Fruit fly (Drosophila melanogaster) whole organism, embryonic: ENCODE data around the gene Kaz-m1.

Source experiments
- Ada2b ChIP-seq: fragments of 200-800 bp; sonication (Bioruptor generic); IDR thresholded peaks from 2 replicates; pipeline ENCODE4 v1.3.6; 2022; ENCODE audit warnings: missing biosample characterization, missing genetic modification characterization
- Awh ChIP-seq: fragments of 200-800 bp; sonication (Bioruptor generic); IDR thresholded peaks from 2 replicates; pipeline ENCODE4, ENCODE4 v1.3.6; 2022; ENCODE audit warnings: missing biosample characterization, missing genetic modification characterization
- B-H1 ChIP-seq: fragments of 200-800 bp; sonication (Bioruptor generic); IDR thresholded peaks from 3 replicates; pipeline ENCODE4 v1.3.6; 2022; ENCODE audit warnings: missing biosample characterization, missing genetic modification characterization
- Bdp1 ChIP-seq: fragments of 200-800 bp; sonication (Bioruptor generic); optimal IDR thresholded peaks from 3 replicates; lab custom pipeline; 2016; ENCODE audit warnings: missing biosample characterization, missing genetic modification characterization
- CG10274 ChIP-seq: fragments of 200-800 bp; sonication (Bioruptor generic); optimal IDR thresholded peaks from 3 replicates; lab custom pipeline; 2017; ENCODE audit warnings: missing biosample characterization, mild to moderate bottlenecking, missing genetic modification characterization
- CG11085 ChIP-seq: fragments of 200-800 bp; sonication (Bioruptor generic); IDR thresholded peaks from 2 replicates; pipeline ENCODE4 v1.3.6; 2022; ENCODE audit warnings: missing biosample characterization, missing genetic modification characterization
- CG12155 ChIP-seq: fragments of 200-800 bp; sonication (Bioruptor generic); optimal IDR thresholded peaks from 3 replicates; lab custom pipeline; 2016; ENCODE audit warnings: missing biosample characterization, missing genetic modification characterization
- CG12942 ChIP-seq: fragments of 200-800 bp; sonication (Bioruptor generic); optimal IDR thresholded peaks from 3 replicates; lab custom pipeline; 2016; ENCODE audit warnings: missing biosample characterization, missing genetic modification characterization
- CG1602 ChIP-seq: fragments of 200-800 bp; sonication (Bioruptor generic); optimal IDR thresholded peaks from 3 replicates; lab custom pipeline; 2016; ENCODE audit warnings: missing biosample characterization, missing genetic modification characterization
- CG18011 ChIP-seq: fragments of 200-800 bp; sonication (Bioruptor generic); optimal IDR thresholded peaks from 2 replicates; lab custom pipeline; 2017; ENCODE audit warnings: missing biosample characterization, missing genetic modification characterization, mild to moderate bottlenecking, moderate library complexity, missing genotype
- CG34376 ChIP-seq: fragments of 200-800 bp; sonication (Bioruptor generic); optimal IDR thresholded peaks from 2 replicates; lab custom pipeline; 2018; ENCODE audit warnings: missing biosample characterization, mild to moderate bottlenecking, missing genetic modification characterization
- CG3995 ChIP-seq: fragments of 200-800 bp; sonication (Bioruptor generic); optimal IDR thresholded peaks from 3 replicates; lab custom pipeline; 2016; ENCODE audit warnings: missing biosample characterization, missing genetic modification characterization
- CG4360 ChIP-seq: fragments of 200-800 bp; sonication (Bioruptor generic); IDR thresholded peaks from 2 replicates; pipeline ENCODE4 v1.3.6; 2022; ENCODE audit warnings: missing biosample characterization, missing genetic modification characterization
- CG4404 ChIP-seq: fragments of 200-800 bp; sonication (Bioruptor generic); IDR thresholded peaks from 2 replicates; pipeline ENCODE4 v1.3.6; 2022; ENCODE audit warnings: missing biosample characterization, missing genetic modification characterization
- CG6254 ChIP-seq: fragments of 200-800 bp; sonication (Bioruptor generic); optimal IDR thresholded peaks from 3 replicates; lab custom pipeline; 2017; ENCODE audit warnings: mild to moderate bottlenecking, missing biosample characterization, missing genetic modification reagents, missing genetic modification characterization
- CG8281 ChIP-seq: fragments of 200-800 bp; sonication (Bioruptor generic); optimal IDR thresholded peaks from 2 replicates; lab custom pipeline; 2018; ENCODE audit warnings: missing biosample characterization, mild to moderate bottlenecking, missing genetic modification characterization, moderate library complexity
- CG8359 ChIP-seq: fragments of 200-800 bp; sonication (Bioruptor generic); optimal IDR thresholded peaks from 2 replicates; lab custom pipeline; 2017; ENCODE audit warnings: missing biosample characterization, mild to moderate bottlenecking, missing genetic modification characterization, borderline replicate concordance
- CG8388 ChIP-seq: fragments of 200-800 bp; sonication (Bioruptor generic); optimal IDR thresholded peaks from 2 replicates; lab custom pipeline; 2019; ENCODE audit warnings: missing biosample characterization, mild to moderate bottlenecking, missing genetic modification characterization, moderate library complexity
- CG9437 ChIP-seq: fragments of 200-800 bp; sonication (Bioruptor generic); optimal IDR thresholded peaks from 2 replicates; lab custom pipeline; 2018; ENCODE audit warnings: missing biosample characterization, mild to moderate bottlenecking, missing genetic modification characterization
- CTCF ChIP-seq: fragments of 200-800 bp; sonication (Bioruptor generic); optimal IDR thresholded peaks from 2 replicates; lab custom pipeline; 2017; ENCODE audit warnings: missing biosample characterization, mild to moderate bottlenecking, missing genetic modification characterization, moderate library complexity
- Chrac-16 ChIP-seq: fragments of 200-800 bp; sonication (Bioruptor generic); optimal IDR thresholded peaks from 3 replicates; lab custom pipeline; 2016; ENCODE audit warnings: missing biosample characterization, missing genetic modification characterization
- D ChIP-seq, 2 experiments: fragments of 200-800 bp in 1 of 2; fragments of >200 bp in 1 of 2; sonication (Bioruptor generic) in 1 of 2; optimal IDR thresholded peaks; 2 replicates in 1 of 2; 3 replicates in 1 of 2; lab custom pipeline; 2017; ENCODE audit warnings: mild to moderate bottlenecking in 1 of 2, missing biosample characterization in 1 of 2, missing genetic modification characterization in 1 of 2, missing genetic modification reagents in 1 of 2
- D19B ChIP-seq: fragments of 200-800 bp; sonication (Bioruptor generic); optimal IDR thresholded peaks from 2 replicates; lab custom pipeline; 2017; ENCODE audit warnings: missing biosample characterization, mild to moderate bottlenecking, missing genetic modification characterization
- HLH54F ChIP-seq: fragments of 200-800 bp; sonication (Bioruptor generic); optimal IDR thresholded peaks from 3 replicates; lab custom pipeline; 2016; ENCODE audit warnings: missing biosample characterization, missing genetic modification characterization
- Jarid2 ChIP-seq: fragments of 200-800 bp; sonication (Bioruptor generic); optimal IDR thresholded peaks from 3 replicates; lab custom pipeline; 2017; ENCODE audit warnings: mild to moderate bottlenecking, missing biosample characterization, missing genetic modification reagents, missing genetic modification characterization
- Kr ChIP-seq: fragments of 200-800 bp; sonication (Bioruptor generic); optimal IDR thresholded peaks from 2 replicates; lab custom pipeline; 2017; ENCODE audit warnings: missing biosample characterization, mild to moderate bottlenecking, missing genetic modification characterization
- Neu2 ChIP-seq: fragments of 200-800 bp; sonication (Bioruptor generic); optimal IDR thresholded peaks from 3 replicates; lab custom pipeline; 2016; ENCODE audit warnings: missing biosample characterization, missing genetic modification characterization, borderline replicate concordance
- Opbp ChIP-seq: fragments of 200-800 bp; sonication (Bioruptor generic); IDR thresholded peaks from 3 replicates; pipeline ENCODE4 v1.3.6; 2022; ENCODE audit warnings: missing biosample characterization, missing genetic modification characterization; ENCODE audit not compliant: partially characterized antibody
- Pdp1 ChIP-seq, 2 experiments: fragments of 200-800 bp; sonication (Bioruptor generic); optimal IDR thresholded peaks; 3 replicates each; lab custom pipeline; 2016; ENCODE audit warnings: missing biosample characterization in 2 of 2, missing genetic modification characterization in 2 of 2, mild to moderate bottlenecking in 1 of 2, moderate library complexity in 1 of 2
- Ravus ChIP-seq: fragments of 200-800 bp; sonication (Bioruptor generic); IDR thresholded peaks from 2 replicates; pipeline ENCODE4 v1.3.6; 2022; ENCODE audit warnings: missing biosample characterization, missing genetic modification characterization
- Side ChIP-seq: fragments of 200-800 bp; sonication (Bioruptor generic); optimal IDR thresholded peaks from 2 replicates; lab custom pipeline; 2016; ENCODE audit warnings: missing biosample characterization, missing genetic modification characterization
- YL-1 ChIP-seq: fragments of 200-800 bp; sonication (Bioruptor generic); optimal IDR thresholded peaks from 3 replicates; lab custom pipeline; 2017; ENCODE audit warnings: missing biosample characterization, mild to moderate bottlenecking, missing genetic modification characterization
- az2 ChIP-seq: fragments of 200-800 bp; sonication (Bioruptor generic); optimal IDR thresholded peaks from 3 replicates; lab custom pipeline; 2016; ENCODE audit warnings: missing biosample characterization, missing genetic modification characterization
- bigmax ChIP-seq: fragments of 200-800 bp; sonication (Bioruptor generic); optimal IDR thresholded peaks from 2 replicates; lab custom pipeline; 2018; ENCODE audit warnings: missing biosample characterization, mild to moderate bottlenecking, missing genetic modification characterization
- cg ChIP-seq: fragments of 200-800 bp; sonication (Bioruptor generic); optimal IDR thresholded peaks from 3 replicates; lab custom pipeline; 2019; ENCODE audit warnings: missing biosample characterization, mild to moderate bottlenecking, missing genetic modification characterization, moderate library complexity
- dimm ChIP-seq: fragments of 200-800 bp; sonication (Bioruptor generic); IDR thresholded peaks from 2 replicates; pipeline ENCODE4 v1.3.6; 2022; ENCODE audit warnings: missing biosample characterization, missing genetic modification characterization
- ems ChIP-seq: fragments of 200-800 bp; sonication (Bioruptor generic); optimal IDR thresholded peaks from 3 replicates; lab custom pipeline; 2016; ENCODE audit warnings: missing biosample characterization, missing genetic modification characterization
- en ChIP-seq: fragments of 200-800 bp; sonication (Bioruptor generic); optimal IDR thresholded peaks from 2 replicates; lab custom pipeline; 2016; ENCODE audit warnings: missing biosample characterization, missing genetic modification characterization
- hb ChIP-seq: fragments of 200-800 bp; sonication (Bioruptor generic); IDR thresholded peaks from 3 replicates; pipeline ENCODE4 v1.3.6; 2022; ENCODE audit warnings: missing biosample characterization, missing genetic modification characterization; ENCODE audit not compliant: partially characterized antibody
- insv ChIP-seq, 2 experiments: fragments of 200-800 bp; sonication (Bioruptor generic); optimal IDR thresholded peaks; 3 replicates each; lab custom pipeline; 2016 to 2018; ENCODE audit warnings: missing biosample characterization in 2 of 2, missing genetic modification characterization in 2 of 2
- jumu ChIP-seq: fragments of 200-800 bp; sonication (Bioruptor generic); optimal IDR thresholded peaks from 3 replicates; lab custom pipeline; 2016; ENCODE audit warnings: missing biosample characterization, missing genetic modification characterization
- ken ChIP-seq: fragments of 200-800 bp; sonication (Bioruptor generic); IDR thresholded peaks from 3 replicates; pipeline ENCODE4 v1.3.6; 2022; ENCODE audit warnings: missing biosample characterization, missing genetic modification characterization
- lab ChIP-seq: fragments of 200-800 bp; sonication (Bioruptor generic); optimal IDR thresholded peaks from 3 replicates; lab custom pipeline; 2017; ENCODE audit warnings: missing biosample characterization, missing genetic modification characterization, mild to moderate bottlenecking, moderate library complexity, missing genetic modification reagents
- peb ChIP-seq: fragments of 200-800 bp; sonication (Bioruptor generic); IDR thresholded peaks from 2 replicates; pipeline ENCODE4 v1.3.6; 2022; ENCODE audit warnings: missing biosample characterization, missing genetic modification characterization
- prd ChIP-seq, 3 experiments: fragments of >200 bp in 2 of 3; fragments of 200-800 bp in 1 of 3; sonication (Bioruptor generic) in 1 of 3; optimal IDR thresholded peaks in 2 of 3; IDR thresholded peaks in 1 of 3; 2 replicates in 2 of 3; 3 replicates in 1 of 3; pipeline versions ENCODE4 v1.3.6 to Lab custom; 2017 to 2022; ENCODE audit warnings: missing biosample characterization in 1 of 3, missing genetic modification characterization in 1 of 3
- sd ChIP-seq: fragments of 200-800 bp; sonication (Bioruptor generic); optimal IDR thresholded peaks from 3 replicates; lab custom pipeline; 2018; ENCODE audit warnings: missing biosample characterization, mild to moderate bottlenecking, missing genetic modification characterization, moderate library complexity
- usp ChIP-seq: fragments of >200 bp; optimal IDR thresholded peaks from 2 replicates; lab custom pipeline; 2017; ENCODE audit warnings: missing biosample characterization, missing genetic modification characterization
- wdn ChIP-seq: fragments of 200-800 bp; sonication (Bioruptor generic); IDR thresholded peaks from 2 replicates; pipeline ENCODE4 v1.3.6; 2022; ENCODE audit warnings: missing biosample characterization, missing genetic modification characterization
- zf30C ChIP-seq: fragments of 200-800 bp; sonication (Bioruptor generic); optimal IDR thresholded peaks from 3 replicates; lab custom pipeline; 2018; ENCODE audit warnings: missing biosample characterization, mild to moderate bottlenecking, missing genetic modification characterization

Gene Kaz-m1

dm6 chr3R:26012801-26013663 lies 1.5 kb upstream of the Kaz-m1 start (continued):
- TF ChIP-seq CG9437 (GFP tag; lab: Kevin White, UChicago) (peak; percentile 34), Side (GFP tag; lab: Kevin White, UChicago) (no peak), dimm (GFP tag; lab: Robert Waterston, UW) (no peak), CG34376 (GFP tag; lab: Kevin White, UChicago) (no peak), Awh (GFP tag; lab: Robert Waterston, UW) (0 out of 2 replicates have a peak, but pooled peaks have one; percentile 17), CG1602 (no peak), cg (GFP tag; lab: Kevin White, UChicago) (no peak), lab (GFP tag; lab: Kevin White, UChicago) (no peak), peb (GFP tag; lab: Robert Waterston, UW) (peak; percentile 59; the same call in 1 of the 2 replicates), insv (GFP tag; optimal IDR thresholded peaks at IDR 0.05; lab: Kevin White, UChicago) (no peak), YL-1 (GFP tag; lab: Kevin White, UChicago) (no peak), D (optimal IDR thresholded peaks at IDR 0.05; lab: Kevin White, UChicago) (no peak), D (GFP tag; optimal IDR thresholded peaks at IDR 0.05; lab: Kevin White, UChicago) (peak; percentile 29), CG8281 (tag; lab: Kevin White, UChicago) (no peak), CG8388 (peak; percentile 60), CG18011 (GFP tag; lab: Kevin White, UChicago) (no peak), prd (optimal IDR thresholded peaks at IDR 0.05; lab: Kevin White, UChicago) (no peak), prd (GFP tag; IDR thresholded peaks at IDR 0.05; lab: Robert Waterston, UW) (peak; percentile 33; the same call in 2 of the 3 replicates), CTCF (no peak), Ravus (no peak), az2 (GFP tag; lab: Kevin White, UChicago) (peak; percentile 16), hb (GFP tag; lab: Robert Waterston, UW) (no peak), jumu (GFP tag; lab: Kevin White, UChicago) (no peak), CG8359 (no peak), Neu2 (GFP tag; lab: Kevin White, UChicago) (no peak), CG4360 (GFP tag; lab: Robert Waterston, UW) (peak; percentile 21; the same call in 1 of the 2 replicates), Ada2b (GFP tag; lab: Robert Waterston, UW) (no peak), B-H1 (GFP tag; lab: Robert Waterston, UW) (no peak), CG6254 (peak; percentile 6), Chrac-16 (GFP tag; lab: Kevin White, UChicago) (no peak), sd (tag; lab: Kevin White, UChicago) (peak; percentile 53), Kr (GFP tag; lab: Kevin White, UChicago) (no peak), ken (GFP tag; lab: Robert Waterston, UW) (no peak), HLH54F (no peak), zf30C (no peak), usp (GFP tag; lab: Kevin White, UChicago) (no peak), CG10274 (no peak), wdn (GFP tag; lab: Robert Waterston, UW) (no peak), CG4404 (GFP tag; lab: Robert Waterston, UW) (no peak), ems (GFP tag; lab: Kevin White, UChicago) (no peak), CG12942 (no peak), CG12155 (GFP tag; lab: Kevin White, UChicago) (no peak), en (GFP tag; lab: Kevin White, UChicago) (no peak), Bdp1 (no peak), Opbp (GFP tag; lab: Robert Waterston, UW) (no peak), CG3995 (GFP tag; lab: Kevin White, UChicago) (no peak), Pdp1 (GFP tag; optimal IDR thresholded peaks at IDR 0.05; lab: Kevin White, UChicago) (no peak), CG11085 (GFP tag; lab: Robert Waterston, UW) (no peak), bigmax (GFP tag; lab: Kevin White, UChicago) (no peak), D19B (no peak), Jarid2 (GFP tag; lab: Kevin White, UChicago) (no peak)
